Worm (Caenorhabditis elegans) whole organism, early embryonic: ENCODE results near the gene Y105C5A.10.

Source experiments
- ama-1 ChIP-seq: fragments of 150-350 bp; optimal IDR thresholded peaks from 2 replicates; lab custom pipeline; 2014
- ceh-13 ChIP-seq: fragments of 200-800 bp; sonication (Bioruptor generic); optimal IDR thresholded peaks from 2 replicates; lab custom pipeline; 2018; ENCODE audit warnings: mild to moderate bottlenecking, missing genetic modification characterization, missing compliant biosample characterization
- ceh-36 ChIP-seq: sonication (generic microtip); optimal IDR thresholded peaks from 2 replicates; lab custom pipeline; 2016; ENCODE audit warnings: missing genetic modification characterization, inconsistent platforms, missing compliant biosample characterization
- hmg-4 ChIP-seq: fragments of 200-800 bp; sonication (Bioruptor generic); optimal IDR thresholded peaks from 2 replicates; lab custom pipeline; 2018; ENCODE audit warnings: mild to moderate bottlenecking, missing genetic modification characterization, missing compliant biosample characterization
- pes-1 ChIP-seq: fragments of 200-800 bp; sonication (Bioruptor generic); IDR thresholded peaks from 2 replicates; pipeline ENCODE4 v1.3.6; 2022; ENCODE audit warnings: missing genetic modification reagents, missing genetic modification characterization, missing compliant biosample characterization
- tbx-37 ChIP-seq: fragments of 200-800 bp; sonication (Bioruptor generic); conservative IDR thresholded peaks from 2 replicates; pipeline ENCODE4 v1.3.6; 2022; ENCODE audit warnings: missing genetic modification reagents, missing genetic modification characterization, missing compliant biosample characterization

- TF ChIP-seq ama-1 (lab: Kevin White, UChicago) (no peak), tbx-37 (no peak), hmg-4 (GFP tag; lab: Kevin White, UChicago) (no peak), pes-1 (GFP tag; lab: Robert Waterston, UW) (no peak), ceh-36 (tag; lab: Kevin White, UChicago) (no peak), ceh-13 (no peak)
Measured at ce11 chrIV:15613141-15613540, 22.4 kb upstream of the Y105C5A.10 start.
